Fruit fly (Drosophila melanogaster) whole organism: Measurements from ENCODE around the gene nuf.

Experiments
- CG8478 ChIP-seq: fragments of >200 bp; optimal IDR thresholded peaks from 2 replicates; lab custom pipeline; 2018; ENCODE audit warnings: inconsistent platforms
- psq ChIP-seq: fragments of >200 bp; optimal IDR thresholded peaks from 2 replicates; lab custom pipeline; 2017
- usp ChIP-seq: fragments of >200 bp; optimal IDR thresholded peaks from 2 replicates; lab custom pipeline; 2017; ENCODE audit warnings: missing biosample characterization, missing genetic modification characterization, mixed read lengths

- TF ChIP-seq usp (GFP tag; lab: Kevin White, UChicago) (no peak), CG8478 (lab: Kevin White, UChicago) (no peak), psq (lab: Kevin White, UChicago) (no peak)
These were observed 14.2 kb downstream of the nuf start for dm6 chr3L:14204659-14205568.
